Worm (Caenorhabditis elegans) whole organism, L4 larva: ENCODE results near the gene K01D12.5.

Experiments used
- Y105C5A.15 ChIP-seq: fragments of 200-800 bp; sonication (Bioruptor generic); IDR thresholded peaks from 2 replicates; pipeline ENCODE4 v1.3.6; 2022; ENCODE audit warnings: missing genetic modification characterization, missing compliant biosample characterization
- ZK546.5 ChIP-seq, 2 experiments: sonication (generic microtip); optimal IDR thresholded peaks; 2 replicates each; lab custom pipeline; 2017; ENCODE audit warnings: missing biosample characterization in 2 of 2, missing genetic modification characterization in 2 of 2
- ama-1 ChIP-seq: fragments of 150-350 bp; optimal IDR thresholded peaks from 2 replicates; lab custom pipeline; 2014; ENCODE audit warnings: inconsistent platforms, mixed read lengths
- ceh-82 ChIP-seq: sonication (generic microtip); optimal IDR thresholded peaks from 2 replicates; lab custom pipeline; 2017; ENCODE audit warnings: missing biosample characterization, missing genetic modification characterization
- ces-1 ChIP-seq: fragments of 150-350 bp; sonication (generic microtip); optimal IDR thresholded peaks from 4 replicates; lab custom pipeline; 2014; ENCODE audit warnings: missing biosample characterization, missing genetic modification reagents, missing genetic modification characterization
- egl-27 ChIP-seq: sonication (generic microtip); optimal IDR thresholded peaks from 3 replicates; lab custom pipeline; 2017; ENCODE audit warnings: missing biosample characterization, missing genetic modification reagents, missing genetic modification characterization
- hlh-11 ChIP-seq: fragments of 200-800 bp; sonication (Bioruptor generic); optimal IDR thresholded peaks from 2 replicates; lab custom pipeline; 2018; ENCODE audit warnings: mild to moderate bottlenecking, missing genetic modification characterization, missing compliant biosample characterization
- jun-1 ChIP-seq: fragments of 150-350 bp; optimal IDR thresholded peaks from 2 replicates; lab custom pipeline; 2014; ENCODE audit warnings: missing biosample characterization, missing genetic modification reagents, missing genetic modification characterization
- mxl-3 ChIP-seq: fragments of 200-800 bp; sonication (Bioruptor generic); optimal IDR thresholded peaks from 2 replicates; lab custom pipeline; 2018; ENCODE audit warnings: mild to moderate bottlenecking, missing genetic modification characterization, missing compliant biosample characterization
- nhr-237 ChIP-seq: sonication (generic microtip); optimal IDR thresholded peaks from 2 replicates; lab custom pipeline; 2017; ENCODE audit warnings: missing biosample characterization, missing genetic modification characterization
- tag-97 ChIP-seq: fragments of 200-800 bp; sonication (Bioruptor generic); IDR thresholded peaks from 2 replicates; pipeline ENCODE4 v1.3.6; 2022; ENCODE audit warnings: missing genetic modification characterization, missing compliant biosample characterization

ce11 chrV:12386154-12386553 is 11.5 kb upstream of the K01D12.5 start, which contains the start of gene K01D12.15:
- TF ChIP-seq egl-27 (tag; lab: Kevin White, UChicago) (no peak), ces-1 (GFP tag; lab: Kevin White, UChicago) (no peak), ceh-82 (tag; lab: Kevin White, UChicago) (no peak), nhr-237 (tag; lab: Kevin White, UChicago) (no peak), hlh-11 (tag; lab: Kevin White, UChicago) (no peak), mxl-3 (GFP tag; lab: Kevin White, UChicago) (no peak), tag-97 (GFP tag; lab: Robert Waterston, UW) (no peak), jun-1 (no peak), ZK546.5 (tag; optimal IDR thresholded peaks at IDR 0.05; lab: Kevin White, UChicago) (no peak), ama-1 (lab: Kevin White, UChicago) (no peak), Y105C5A.15 (GFP tag; lab: Robert Waterston, UW) (no peak)
